Fruit fly (Drosophila melanogaster): ENCODE data around the gene CG42304.

Gene CG42304

DNA sequence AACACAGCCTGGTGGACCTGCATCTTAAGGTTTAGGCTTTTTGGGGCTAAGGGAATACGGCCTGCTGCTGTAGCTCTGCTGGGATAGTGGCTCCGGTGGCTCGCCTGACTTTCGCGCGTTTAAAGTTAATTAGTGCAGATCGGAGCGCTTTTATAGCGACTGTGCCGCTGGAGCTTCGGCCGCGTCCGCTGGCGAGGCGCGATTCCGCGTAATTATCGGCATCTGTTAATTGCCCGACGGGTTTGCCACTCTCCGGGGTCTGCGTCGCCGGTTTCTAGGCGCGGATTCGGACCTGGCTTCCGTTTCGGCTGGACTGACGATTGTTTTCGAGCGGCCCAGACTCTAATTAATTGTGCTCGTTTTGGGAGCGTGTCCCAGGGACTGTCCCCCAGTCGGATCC is 8.6 kb upstream of the CG42304 start, which contains the start of gene CG14949 (continued):
- TF ChIP-seq Abd-B (GFP tag; optimal IDR thresholded peaks at IDR 0.05): no peak
- TF ChIP-seq chif (GFP tag; optimal IDR thresholded peaks at IDR 0.05): no peak
- no peak for TF ChIP-seq Doc2 (GFP tag; IDR thresholded peaks at IDR 0.05)
- TF ChIP-seq kay (GFP tag; optimal IDR thresholded peaks at IDR 0.05): no peak
- no peak for TF ChIP-seq CG32772 (GFP tag; IDR thresholded peaks at IDR 0.05)

DNA sequence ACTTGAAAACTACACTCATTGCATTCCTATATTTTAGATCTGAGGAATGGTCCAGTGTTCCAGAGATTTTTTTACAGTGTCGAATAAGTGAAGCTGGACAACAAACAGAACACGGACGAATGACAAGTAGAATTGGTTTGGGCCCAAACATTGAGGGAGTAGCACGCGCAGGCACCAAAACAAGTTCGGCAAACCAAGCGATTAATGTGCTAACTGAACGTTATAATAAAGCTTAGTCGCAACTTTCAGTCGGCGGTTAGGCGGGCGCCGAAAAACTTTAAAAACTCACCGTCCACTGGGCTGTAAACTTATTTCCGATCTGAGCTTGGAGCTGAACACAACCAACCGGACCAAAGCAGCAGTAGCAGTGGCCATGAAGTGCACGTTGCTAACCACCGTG is 6.8 kb upstream of the CG42304 start, which contains the start of gene CG1143:
TSS of gene CG1143 (plus strand) at position 301 of the 400 bp plus-strand sequence.
- TF ChIP-seq CG12155 (GFP tag; optimal IDR thresholded peaks at IDR 0.05) (no peak), Atf-2 (GFP tag; optimal IDR thresholded peaks at IDR 0.05) (no peak), sens (GFP tag) (no peak), CG10462 (GFP tag; optimal IDR thresholded peaks at IDR 0.05) (no peak), CG14860 (GFP tag; IDR thresholded peaks at IDR 0.05; ENCODE audit: partially characterized antibody) (no peak), CG3847 (GFP tag; IDR thresholded peaks at IDR 0.05) (no peak), hth (optimal IDR thresholded peaks at IDR 0.05) (no peak), CG5953 (GFP tag; IDR thresholded peaks at IDR 0.05) (no peak), al (GFP tag; IDR thresholded peaks at IDR 0.05) (no peak), jumu (GFP tag; optimal IDR thresholded peaks at IDR 0.05) (no peak), MESR4 (GFP tag; optimal IDR thresholded peaks at IDR 0.05) (no peak), HmgZ (tag; optimal IDR thresholded peaks at IDR 0.05) (no peak), dmrt99B (tag; optimal IDR thresholded peaks at IDR 0.05) (no peak), CG10147 (GFP tag; optimal IDR thresholded peaks at IDR 0.05) (no peak)

DNA sequence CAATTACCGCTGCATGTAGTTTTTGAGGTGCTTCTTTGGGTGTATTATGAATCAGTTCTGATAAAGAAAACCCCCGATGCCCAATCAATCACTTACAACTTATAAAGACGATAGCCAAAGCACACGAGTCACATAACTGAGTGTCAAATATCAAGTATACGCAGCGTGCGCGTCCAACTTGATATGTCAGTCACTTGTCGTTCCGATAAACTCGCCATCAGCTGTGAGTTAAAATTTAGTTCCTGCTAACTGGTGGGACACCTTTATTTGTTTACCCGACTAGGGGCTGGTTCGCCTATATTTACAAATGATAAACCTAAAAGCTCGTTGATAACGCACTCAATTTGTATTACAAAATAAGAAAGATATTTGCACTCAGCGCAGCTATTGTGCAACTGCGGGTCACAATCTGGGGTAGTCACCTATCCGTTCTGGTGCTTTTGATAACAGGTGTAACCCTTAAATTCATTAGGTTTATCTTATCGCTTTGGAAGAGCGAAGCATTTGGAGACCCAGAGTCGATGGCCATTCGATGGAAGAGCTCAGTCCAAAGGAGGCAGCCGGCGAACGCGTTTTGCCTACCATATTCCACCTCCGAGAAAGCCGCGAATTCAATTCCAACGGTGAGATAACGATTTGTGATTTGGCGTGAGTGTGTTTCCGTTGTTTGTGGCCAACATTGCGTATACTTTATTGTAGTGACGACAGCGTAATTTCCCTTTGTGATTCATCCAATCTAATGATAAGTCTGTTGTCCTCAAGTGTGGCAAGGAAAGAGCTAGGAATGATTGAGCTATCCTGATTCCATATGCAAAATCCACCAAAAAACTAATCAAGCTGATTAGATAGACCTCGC is 4.1 kb upstream of the CG42304 start, which contains the start of gene CG1246:
TSS of gene CG1246 (plus strand) at position 526 of the 856 bp plus-strand sequence.
- TF ChIP-seq CG10979 (tag; optimal IDR thresholded peaks at IDR 0.05) (peak; percentile 8), gcm (GFP tag; optimal IDR thresholded peaks at IDR 0.05) (no peak), GATAe (GFP tag; conservative IDR thresholded peaks at IDR 0.05) (0 out of 2 replicates have a peak, but pooled peaks have one; percentile 44), so (GFP tag; IDR thresholded peaks at IDR 0.05) (peak; percentile 46; the same call in 1 of the 3 replicates), CG17612 (GFP tag; IDR thresholded peaks at IDR 0.05) (no peak), CG34376 (GFP tag; optimal IDR thresholded peaks at IDR 0.05) (peak; percentile 91), grn (GFP tag; optimal IDR thresholded peaks at IDR 0.05) (peak; percentile 66), CG17912 (GFP tag; optimal IDR thresholded peaks at IDR 0.05) (no peak), CG3281 (GFP tag; optimal IDR thresholded peaks at IDR 0.05) (peak; percentile 9), CG13296 (GFP tag; optimal IDR thresholded peaks at IDR 0.05) (peak; percentile 26), sd (tag; optimal IDR thresholded peaks at IDR 0.05) (peak; percentile 61), hkb (optimal IDR thresholded peaks at IDR 0.05) (no peak), hkb (GFP tag; IDR thresholded peaks at IDR 0.05) (peak; percentile 35; the same call in 1 of the 2 replicates), Gug (GFP tag; IDR thresholded peaks at IDR 0.05) (no peak), CG10543 (GFP tag; optimal IDR thresholded peaks at IDR 0.05) (peak; percentile 50), z (GFP tag; IDR thresholded peaks at IDR 0.05) (0 out of 3 replicates have a peak, but pooled peaks have one; percentile 17), odd (GFP tag; optimal IDR thresholded peaks at IDR 0.05) (peak; percentile 11), gfzf (GFP tag; optimal IDR thresholded peaks at IDR 0.05) (no peak), Med (GFP tag) (peak; percentile 34), CG9817 (tag; optimal IDR thresholded peaks at IDR 0.05) (no peak), exex (tag; optimal IDR thresholded peaks at IDR 0.05) (peak; percentile 79), ATbp (GFP tag; optimal IDR thresholded peaks at IDR 0.05) (peak; percentile 51), CG18619 (GFP tag; optimal IDR thresholded peaks at IDR 0.05) (no peak), CG7372 (GFP tag; IDR thresholded peaks at IDR 0.05) (0 out of 2 replicates have a peak, but pooled peaks have one; percentile 30), CG6813 (GFP tag; optimal IDR thresholded peaks at IDR 0.05) (peak; percentile 41), wdn (GFP tag; IDR thresholded peaks at IDR 0.05) (no peak), CG15514 (GFP tag; optimal IDR thresholded peaks at IDR 0.05) (peak; percentile 33), pum (GFP tag; optimal IDR thresholded peaks at IDR 0.05) (no peak)

Data from whole organism, embryonic.